Fruit fly (Drosophila melanogaster) whole organism, prepupa: ENCODE measurements around the gene fog.

ENCODE experiments used
- CG1621 ChIP-seq: fragments of 200-800 bp; sonication (Bioruptor generic); optimal IDR thresholded peaks from 3 replicates; lab custom pipeline; 2018; ENCODE audit warnings: missing biosample characterization, mild to moderate bottlenecking, missing genetic modification characterization
- Hr39 ChIP-seq: fragments of 200-800 bp; sonication (Bioruptor generic); optimal IDR thresholded peaks from 2 replicates; lab custom pipeline; 2016; ENCODE audit warnings: missing biosample characterization, missing genetic modification characterization
- Hr4 ChIP-seq: fragments of 200-800 bp; sonication (Bioruptor generic); optimal IDR thresholded peaks from 3 replicates; lab custom pipeline; 2016; ENCODE audit warnings: missing biosample characterization, missing genetic modification characterization
- Smox ChIP-seq: fragments of 200-800 bp; sonication (Bioruptor generic); optimal IDR thresholded peaks from 3 replicates; lab custom pipeline; 2016; ENCODE audit warnings: missing biosample characterization, missing genetic modification characterization
- Sox102F ChIP-seq: fragments of 200-800 bp; sonication (Bioruptor generic); optimal IDR thresholded peaks from 2 replicates; lab custom pipeline; 2016; ENCODE audit warnings: missing biosample characterization, mild to moderate bottlenecking, missing genetic modification characterization
- fd59A ChIP-seq: fragments of 200-800 bp; sonication (Bioruptor generic); optimal IDR thresholded peaks from 2 replicates; lab custom pipeline; 2017; ENCODE audit warnings: missing biosample characterization, mild to moderate bottlenecking, missing genetic modification characterization, missing genetic modification reagents
- lz ChIP-seq: fragments of 200-800 bp; sonication (Bioruptor generic); optimal IDR thresholded peaks from 3 replicates; lab custom pipeline; 2016; ENCODE audit warnings: missing biosample characterization, missing genetic modification characterization

- TF ChIP-seq Sox102F (GFP tag; lab: Kevin White, UChicago) (no peak), CG1621 (tag; lab: Kevin White, UChicago) (no peak), lz (GFP tag; lab: Kevin White, UChicago) (no peak), fd59A (GFP tag; lab: Kevin White, UChicago) (no peak), Smox (GFP tag; lab: Kevin White, UChicago) (no peak), Hr4 (GFP tag; lab: Kevin White, UChicago) (no peak), Hr39 (GFP tag; lab: Kevin White, UChicago) (no peak)
These were observed 58.9 kb downstream of the fog start for dm6 chrX:22796073-22796472.
